Fruit fly (Drosophila melanogaster) whole organism: ENCODE measurements around the gene car.

ENCODE experiments used
- EcR ChIP-seq, 2 experiments: fragments of >200 bp; optimal IDR thresholded peaks; 2 replicates each; lab custom pipeline; 2017; ENCODE audit warnings: missing biosample characterization in 2 of 2, missing genetic modification characterization in 2 of 2, missing genetic modification reagents in 2 of 2
- pan ChIP-seq: fragments of >200 bp; optimal IDR thresholded peaks from 2 replicates; lab custom pipeline; 2017
- psq ChIP-seq: fragments of >200 bp; optimal IDR thresholded peaks from 2 replicates; lab custom pipeline; 2017
- usp ChIP-seq: fragments of >200 bp; optimal IDR thresholded peaks from 2 replicates; lab custom pipeline; 2017; ENCODE audit warnings: missing biosample characterization, missing genetic modification characterization, mixed read lengths

- TF ChIP-seq usp = no peak
- TF ChIP-seq EcR (GFP tag; optimal IDR thresholded peaks at IDR 0.05; lab: Kevin White, UChicago) = no peak
- no peak for TF ChIP-seq psq (lab: Kevin White, UChicago)
- TF ChIP-seq pan (lab: Kevin White, UChicago) = no peak
Observed at dm6 chrX:19520888-19521287, 44.9 kb upstream of the car start.
